Worm (Caenorhabditis elegans): ENCODE measurements around the gene T01H10.11.

The T01H10.11 gene

DNA sequence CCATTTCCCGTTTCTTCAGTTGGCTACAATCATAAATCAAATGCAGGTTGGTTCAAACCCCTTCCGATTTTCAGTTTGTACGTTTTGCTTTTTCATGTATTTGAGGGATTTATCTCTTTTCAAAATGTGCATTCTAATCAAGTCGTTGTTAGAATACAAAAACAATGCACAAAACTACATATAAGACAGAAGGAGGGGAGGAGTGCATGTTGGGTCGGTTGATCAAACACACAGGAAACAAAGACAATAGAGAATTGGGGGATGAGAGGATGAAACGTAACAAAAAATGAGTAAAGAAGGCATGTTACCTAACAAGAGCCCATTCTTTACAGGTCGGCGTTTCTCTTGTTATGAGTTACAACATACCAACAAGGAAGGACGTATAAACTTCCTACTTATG, 25.3 kb upstream of the T01H10.11 start:
- no peak for TF ChIP-seq ceh-43 (GFP tag; optimal IDR thresholded peaks at IDR 0.05)
- TF ChIP-seq hlh-1 (tag; optimal IDR thresholded peaks at IDR 0.05): no peak
- TF ChIP-seq nhr-12 (tag; optimal IDR thresholded peaks at IDR 0.05): no peak
- TF ChIP-seq ces-1 (GFP tag; optimal IDR thresholded peaks at IDR 0.05): no peak
- no peak for TF ChIP-seq sptf-1 (tag; optimal IDR thresholded peaks at IDR 0.05)
- TF ChIP-seq ztf-11 (tag; optimal IDR thresholded peaks at IDR 0.05): no peak
- no peak for TF ChIP-seq mab-5 (tag; optimal IDR thresholded peaks at IDR 0.05)
- TF ChIP-seq unc-62 (GFP tag; optimal IDR thresholded peaks at IDR 0.05): no peak
- no peak for TF ChIP-seq zip-8 (tag; optimal IDR thresholded peaks at IDR 0.05)
- TF ChIP-seq ham-2 (GFP tag; optimal IDR thresholded peaks at IDR 0.05): no peak
- no peak for TF ChIP-seq cnd-1 (tag; optimal IDR thresholded peaks at IDR 0.05)
- TF ChIP-seq snpc-4 (tag; optimal IDR thresholded peaks at IDR 0.05): no peak
- no peak for TF ChIP-seq elt-3 (tag; optimal IDR thresholded peaks at IDR 0.05)
- TF ChIP-seq blmp-1 (tag; optimal IDR thresholded peaks at IDR 0.05): no peak
- TF ChIP-seq lin-32 (GFP tag; optimal IDR thresholded peaks at IDR 0.05): no peak

DNA sequence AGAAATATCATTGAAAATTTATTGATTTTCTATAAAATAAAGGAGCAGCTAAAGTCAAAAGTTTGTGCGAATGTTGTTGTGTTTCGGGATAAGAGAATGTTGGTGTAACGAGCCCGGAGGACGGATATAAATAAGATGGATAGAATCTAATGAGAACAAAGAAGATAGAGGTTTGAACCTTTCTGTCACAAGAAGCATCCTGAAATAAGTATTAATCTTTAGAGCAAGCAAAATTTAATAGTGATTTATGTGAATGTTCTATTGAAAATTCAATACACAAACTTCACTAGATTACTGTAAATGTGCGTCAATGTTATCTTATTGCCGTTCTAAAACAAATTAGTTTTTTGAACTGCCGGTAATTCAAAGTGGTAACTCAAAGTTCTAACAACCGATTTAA, 19.5 kb upstream of the T01H10.11 start, which contains the start of gene W03G11.3:
Gene W03G11.3 (minus strand): TSS at position 101 of the 400 bp plus-strand sequence.
- no peak for TF ChIP-seq ztf-11 (tag; optimal IDR thresholded peaks at IDR 0.05)
- TF ChIP-seq mab-5 (tag; optimal IDR thresholded peaks at IDR 0.05): no peak
- no peak for TF ChIP-seq nhr-76 (tag; optimal IDR thresholded peaks at IDR 0.05)
- TF ChIP-seq tbx-8 (GFP tag; optimal IDR thresholded peaks at IDR 0.05): no peak
- no peak for TF ChIP-seq lsy-2 (tag; optimal IDR thresholded peaks at IDR 0.05)

DNA sequence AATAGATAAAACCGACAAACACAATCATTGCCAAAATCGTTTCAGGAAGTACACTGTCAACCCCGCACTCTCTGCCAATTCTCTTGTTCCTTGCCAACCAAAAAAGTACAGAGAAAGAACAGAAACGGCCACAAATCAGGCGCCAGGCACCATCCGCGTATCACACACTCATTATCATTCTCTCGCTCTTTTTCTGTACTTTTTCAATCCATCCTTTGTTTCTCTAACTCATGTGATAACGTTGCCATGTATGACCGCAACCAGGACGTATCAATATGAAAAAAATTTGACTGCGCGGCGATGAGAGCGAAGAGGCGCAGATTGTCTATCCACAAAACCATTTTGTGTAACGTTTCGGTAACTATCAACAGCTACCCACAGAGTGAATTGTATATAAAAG, 18.6 kb upstream of the T01H10.11 start, which contains the start of gene col-181:
Gene col-181 (plus strand): TSS at position 301 of the 400 bp plus-strand sequence.
- TF ChIP-seq zip-8 (tag; optimal IDR thresholded peaks at IDR 0.05) (no peak), sptf-1 (tag; optimal IDR thresholded peaks at IDR 0.05) (no peak), tbx-8 (GFP tag; optimal IDR thresholded peaks at IDR 0.05) (no peak), elt-3 (tag; optimal IDR thresholded peaks at IDR 0.05) (no peak), bed-3 (GFP tag; optimal IDR thresholded peaks at IDR 0.05) (no peak), nhr-237 (tag; optimal IDR thresholded peaks at IDR 0.05) (no peak), unc-62 (GFP tag; optimal IDR thresholded peaks at IDR 0.05) (no peak), lsy-2 (tag; optimal IDR thresholded peaks at IDR 0.05) (no peak), ces-1 (GFP tag; optimal IDR thresholded peaks at IDR 0.05) (no peak), pha-4 (tag; optimal IDR thresholded peaks at IDR 0.05) (no peak), mep-1 (tag; optimal IDR thresholded peaks at IDR 0.05) (no peak), unc-120 (tag; optimal IDR thresholded peaks at IDR 0.05; ENCODE audit: poor library complexity, severe bottlenecking) (no peak), unc-39 (tag; optimal IDR thresholded peaks at IDR 0.05) (no peak), elt-1 (tag; optimal IDR thresholded peaks at IDR 0.05; ENCODE audit: borderline replicate concordance, insufficient read depth) (no peak), cnd-1 (tag; optimal IDR thresholded peaks at IDR 0.05) (no peak), lin-32 (GFP tag; optimal IDR thresholded peaks at IDR 0.05) (no peak), flh-1 (GFP tag; optimal IDR thresholded peaks at IDR 0.05) (no peak)

DNA sequence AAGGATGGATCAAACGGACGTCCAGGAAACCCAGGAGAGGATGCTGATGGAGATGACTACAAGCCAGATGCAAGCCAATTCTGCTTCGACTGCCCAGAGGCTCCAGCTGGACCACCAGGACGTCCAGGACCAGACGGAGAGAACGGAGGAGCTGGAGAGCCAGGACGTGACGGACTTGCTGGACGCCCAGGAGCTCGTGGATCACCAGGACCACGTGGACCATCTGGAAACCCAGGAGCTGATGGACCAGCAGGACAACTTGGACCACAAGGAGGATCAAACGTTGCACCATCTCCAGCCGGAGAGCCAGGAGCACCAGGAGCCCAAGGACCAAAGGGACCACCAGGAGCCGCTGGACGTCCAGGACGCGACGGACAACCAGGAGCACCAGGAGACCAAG, 17.8 kb upstream of the T01H10.11 start:
- TF ChIP-seq elt-3 (tag; optimal IDR thresholded peaks at IDR 0.05) (no peak), lin-32 (GFP tag; optimal IDR thresholded peaks at IDR 0.05) (no peak), ceh-43 (GFP tag; optimal IDR thresholded peaks at IDR 0.05) (no peak), blmp-1 (tag; optimal IDR thresholded peaks at IDR 0.05) (no peak), nhr-12 (tag; optimal IDR thresholded peaks at IDR 0.05) (no peak)

DNA sequence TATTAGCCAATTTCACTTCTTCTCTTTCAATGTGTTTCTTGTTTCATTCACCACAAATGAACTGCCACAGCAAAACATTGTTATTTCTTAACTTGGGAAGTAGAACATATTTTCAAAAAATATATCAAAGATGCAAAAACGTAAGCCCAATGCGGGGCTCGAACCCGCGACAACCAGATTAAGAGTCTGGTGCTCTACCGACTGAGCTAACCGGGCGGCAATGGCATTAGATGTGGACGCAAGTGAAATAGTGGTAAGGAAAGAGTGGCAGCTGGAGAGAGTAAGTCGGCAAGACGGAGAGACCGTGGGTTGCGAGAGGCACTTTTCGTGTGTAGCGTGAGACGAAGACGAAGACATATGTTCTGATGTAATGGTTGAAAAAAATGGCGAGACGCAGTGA, 17.2 kb upstream of the T01H10.11 start:
- no peak for TF ChIP-seq ceh-39 (tag; optimal IDR thresholded peaks at IDR 0.05)
- peak; percentile 96 for TF ChIP-seq lin-32 (GFP tag; optimal IDR thresholded peaks at IDR 0.05)
- TF ChIP-seq sem-2 (GFP tag; optimal IDR thresholded peaks at IDR 0.05): peak; percentile 95
- peak; percentile 79 for TF ChIP-seq pha-4 (tag; optimal IDR thresholded peaks at IDR 0.05)
- TF ChIP-seq sptf-1 (tag; optimal IDR thresholded peaks at IDR 0.05): peak; percentile 98
- TF ChIP-seq nhr-28 (tag; optimal IDR thresholded peaks at IDR 0.05): peak; percentile 75
- TF ChIP-seq ztf-11 (tag; optimal IDR thresholded peaks at IDR 0.05): peak; percentile 83
- no peak for TF ChIP-seq snpc-4 (tag; optimal IDR thresholded peaks at IDR 0.05)
- peak; percentile 31 for TF ChIP-seq lsy-2 (tag; optimal IDR thresholded peaks at IDR 0.05)
- TF ChIP-seq hlh-1 (tag; optimal IDR thresholded peaks at IDR 0.05): peak; percentile 62
- peak; percentile 70 for TF ChIP-seq nhr-12 (tag; optimal IDR thresholded peaks at IDR 0.05)
- no peak for TF ChIP-seq mab-5 (tag; optimal IDR thresholded peaks at IDR 0.05)
- peak; percentile 92 for TF ChIP-seq bed-3 (GFP tag; optimal IDR thresholded peaks at IDR 0.05)
- TF ChIP-seq mls-2 (tag; optimal IDR thresholded peaks at IDR 0.05): no peak
- TF ChIP-seq ceh-43 (GFP tag; optimal IDR thresholded peaks at IDR 0.05): peak; percentile 94
- TF ChIP-seq ham-2 (GFP tag; optimal IDR thresholded peaks at IDR 0.05): peak; percentile 97
- no peak for TF ChIP-seq zip-8 (tag; optimal IDR thresholded peaks at IDR 0.05)
- TF ChIP-seq blmp-1 (tag; optimal IDR thresholded peaks at IDR 0.05): no peak
- TF ChIP-seq cnd-1 (tag; optimal IDR thresholded peaks at IDR 0.05): peak; percentile 98
- peak; percentile 71 for TF ChIP-seq unc-62 (GFP tag; optimal IDR thresholded peaks at IDR 0.05)
- TF ChIP-seq nhr-237 (tag; optimal IDR thresholded peaks at IDR 0.05): peak; percentile 60
- TF ChIP-seq unc-39 (tag; optimal IDR thresholded peaks at IDR 0.05): peak; percentile 46
- TF ChIP-seq elt-3 (tag; optimal IDR thresholded peaks at IDR 0.05): peak; percentile 3
- TF ChIP-seq lin-13 (tag; optimal IDR thresholded peaks at IDR 0.05): peak; percentile 42
- no peak for TF ChIP-seq nhr-2 (tag; optimal IDR thresholded peaks at IDR 0.05)
- peak; percentile 91 for TF ChIP-seq flh-1 (GFP tag; optimal IDR thresholded peaks at IDR 0.05)
- TF ChIP-seq drap-1 (GFP tag; optimal IDR thresholded peaks at IDR 0.05): peak; percentile 98
- TF ChIP-seq unc-120 (tag; optimal IDR thresholded peaks at IDR 0.05; ENCODE audit: poor library complexity, severe bottlenecking): peak; percentile 98
- TF ChIP-seq ceh-83 (GFP tag; optimal IDR thresholded peaks at IDR 0.05): peak; percentile 98
- peak; percentile 81 for TF ChIP-seq mep-1 (tag; optimal IDR thresholded peaks at IDR 0.05)
- no peak for TF ChIP-seq elt-1 (tag; optimal IDR thresholded peaks at IDR 0.05; ENCODE audit: borderline replicate concordance, insufficient read depth)
- TF ChIP-seq ces-1 (GFP tag; optimal IDR thresholded peaks at IDR 0.05): peak; percentile 94
- TF ChIP-seq tbx-8 (GFP tag; optimal IDR thresholded peaks at IDR 0.05): peak; percentile 93
- peak; percentile 96 for TF ChIP-seq M03D4.4 (tag; optimal IDR thresholded peaks at IDR 0.05)
- peak; percentile 77 for TF ChIP-seq nhr-76 (tag; optimal IDR thresholded peaks at IDR 0.05)

Data from whole organism, mixed stage, embryonic.